Worm (Caenorhabditis elegans): ENCODE measurements around the gene dyf-2.

The dyf-2 gene

DNA sequence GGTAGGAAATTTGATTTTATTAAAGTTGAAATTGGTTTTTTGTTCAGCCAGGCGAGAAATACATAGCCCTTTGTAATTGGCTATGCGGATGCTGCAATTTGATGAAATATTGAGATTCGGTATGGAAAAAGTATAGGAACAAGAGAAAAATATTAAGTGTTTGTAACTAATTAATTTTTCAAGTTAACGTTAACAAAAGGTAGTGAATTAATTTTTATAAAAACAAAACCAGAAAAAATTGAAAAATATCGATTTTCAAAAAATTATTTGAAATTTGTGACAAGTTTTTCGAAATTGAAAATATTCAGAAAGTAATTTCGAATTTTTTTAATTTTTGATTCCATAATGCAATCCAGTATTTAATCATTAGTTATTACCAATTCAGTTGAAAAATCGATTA is 45.3 kb upstream of the dyf-2 start, which contains the start of gene W06F12.2:
Gene W06F12.2 (minus strand): TSS at position 101 of the 400 bp plus-strand sequence.
- TF ChIP-seq ceh-30 (tag; optimal IDR thresholded peaks at IDR 0.05), result no peak
- no peak for TF ChIP-seq ztf-16 (tag; optimal IDR thresholded peaks at IDR 0.05)
- TF ChIP-seq elt-4 (tag; optimal IDR thresholded peaks at IDR 0.05), result no peak
- no peak for TF ChIP-seq npax-4 (tag; optimal IDR thresholded peaks at IDR 0.05)
- TF ChIP-seq mec-3 (tag; optimal IDR thresholded peaks at IDR 0.05; ENCODE audit: borderline replicate concordance), result no peak
- TF ChIP-seq fkh-6 (tag; optimal IDR thresholded peaks at IDR 0.05), result no peak
- no peak for TF ChIP-seq unc-42 (tag; optimal IDR thresholded peaks at IDR 0.05)
- TF ChIP-seq ceh-31 (tag; optimal IDR thresholded peaks at IDR 0.05), result no peak
- TF ChIP-seq fax-1 (tag; optimal IDR thresholded peaks at IDR 0.05), result no peak
- TF ChIP-seq unc-86 (tag; optimal IDR thresholded peaks at IDR 0.05), result no peak
- no peak for TF ChIP-seq odd-2 (tag; optimal IDR thresholded peaks at IDR 0.05)
- TF ChIP-seq unc-3 (GFP tag; conservative IDR thresholded peaks at IDR 0.05), result no peak
- no peak for TF ChIP-seq unc-3 (tag; optimal IDR thresholded peaks at IDR 0.05)
- no peak for TF ChIP-seq sdc-2 (tag; optimal IDR thresholded peaks at IDR 0.05)
- TF ChIP-seq pha-4 (tag; optimal IDR thresholded peaks at IDR 0.05), result no peak
- TF ChIP-seq tbx-2 (tag; optimal IDR thresholded peaks at IDR 0.05), result no peak

DNA sequence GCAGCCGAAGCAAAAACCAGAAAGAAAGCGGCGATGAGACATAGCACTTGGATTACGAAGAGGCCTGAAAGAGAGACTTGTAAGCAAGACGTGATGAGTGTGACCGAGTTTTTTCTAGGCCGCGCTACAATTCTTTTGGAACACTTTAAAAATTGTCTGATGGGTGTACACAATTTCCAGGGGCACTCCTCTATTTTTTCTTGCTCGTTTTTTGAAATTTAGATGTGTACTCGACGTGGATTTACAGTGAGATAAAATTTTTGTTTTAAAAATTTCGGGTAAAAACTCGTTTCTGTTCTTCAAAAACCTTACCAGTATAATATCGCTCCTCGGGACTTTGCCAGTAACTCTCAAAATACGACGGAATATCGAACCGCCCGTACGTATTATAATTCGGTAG is 43.5 kb upstream of the dyf-2 start:
- no peak for TF ChIP-seq nhr-232 (tag; optimal IDR thresholded peaks at IDR 0.05)
- TF ChIP-seq syd-9 (tag; optimal IDR thresholded peaks at IDR 0.05), result no peak
- TF ChIP-seq elt-2 (tag; optimal IDR thresholded peaks at IDR 0.05), result no peak
- no peak for TF ChIP-seq ceh-19 (GFP tag; optimal IDR thresholded peaks at IDR 0.05)
- no peak for TF ChIP-seq ceh-31 (tag; optimal IDR thresholded peaks at IDR 0.05)

DNA sequence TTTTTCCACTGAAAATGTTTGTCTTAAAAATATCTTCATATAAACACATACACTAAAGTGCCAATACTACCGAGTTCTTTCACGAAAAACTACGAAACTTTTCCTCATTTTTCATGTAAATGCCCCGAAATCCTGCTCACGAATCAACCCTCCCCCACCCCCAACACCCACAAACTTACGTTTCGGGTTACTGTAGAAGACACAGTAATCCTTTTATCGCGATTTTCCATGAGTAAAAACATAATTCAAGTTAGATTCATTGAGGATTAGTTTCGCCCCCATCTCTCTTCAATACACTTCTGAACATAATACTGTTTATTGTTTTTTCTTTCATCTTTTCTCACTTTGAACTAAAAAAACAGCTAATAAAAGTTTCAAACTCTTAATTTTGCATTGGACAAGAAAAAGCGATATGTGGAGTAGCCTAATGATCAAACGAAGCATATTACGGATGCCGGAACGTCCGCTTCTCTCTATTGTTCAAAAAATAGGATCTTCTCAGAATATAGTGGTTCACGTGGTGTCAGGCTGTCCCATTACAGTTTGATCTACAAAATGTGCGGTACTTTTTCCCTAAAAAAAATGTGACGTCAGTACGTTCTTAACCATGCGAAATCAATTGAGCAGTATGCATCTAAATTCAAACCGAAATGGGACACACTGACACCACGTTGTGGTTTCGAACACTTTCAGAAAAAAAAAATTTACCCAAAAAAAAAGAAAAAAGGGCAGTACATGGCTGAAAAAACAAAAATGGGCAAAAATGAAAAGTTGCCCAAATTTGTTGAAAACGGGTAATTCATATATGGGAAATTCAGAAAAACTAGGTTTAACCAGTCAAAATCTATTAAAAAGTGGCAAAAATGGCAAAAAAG is 38.0 kb upstream of the dyf-2 start:
- TF ChIP-seq ceh-14 (tag; optimal IDR thresholded peaks at IDR 0.05) (no peak), pha-2 (tag; optimal IDR thresholded peaks at IDR 0.05) (peak; percentile 2)

DNA sequence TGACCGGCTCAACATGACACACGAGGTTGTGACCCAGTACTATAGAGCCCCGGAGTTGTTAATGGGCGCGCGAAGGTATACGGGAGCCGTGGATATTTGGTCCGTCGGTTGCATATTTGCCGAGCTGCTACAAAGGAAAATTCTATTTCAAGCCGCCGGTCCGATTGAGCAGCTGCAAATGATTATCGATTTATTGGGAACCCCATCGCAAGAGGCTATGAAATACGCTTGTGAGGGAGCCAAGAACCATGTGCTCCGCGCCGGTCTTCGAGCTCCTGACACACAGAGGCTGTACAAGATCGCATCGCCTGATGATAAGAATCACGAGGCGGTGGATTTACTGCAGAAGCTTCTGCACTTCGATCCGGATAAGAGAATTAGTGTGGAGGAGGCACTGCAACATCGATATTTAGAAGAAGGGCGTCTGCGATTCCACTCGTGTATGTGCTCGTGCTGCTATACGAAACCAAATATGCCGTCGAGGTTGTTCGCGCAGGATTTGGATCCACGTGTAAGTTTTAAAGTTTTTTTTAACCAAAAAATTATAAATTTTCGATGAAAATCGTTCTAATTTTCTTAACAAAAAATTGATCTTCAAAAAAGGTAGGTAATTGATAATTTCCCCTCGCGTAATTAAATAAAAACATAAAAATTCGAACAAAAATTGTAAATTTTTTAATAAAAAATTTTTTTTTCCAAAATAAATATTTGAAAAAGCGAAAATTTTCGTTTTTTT is 36.3 kb upstream of the dyf-2 start:
- TF ChIP-seq syd-9 (tag; optimal IDR thresholded peaks at IDR 0.05) (no peak), ceh-48 (tag; optimal IDR thresholded peaks at IDR 0.05) (peak; percentile 24), hlh-6 (tag; optimal IDR thresholded peaks at IDR 0.05) (peak; percentile 11), ztf-16 (tag; optimal IDR thresholded peaks at IDR 0.05) (no peak)

DNA sequence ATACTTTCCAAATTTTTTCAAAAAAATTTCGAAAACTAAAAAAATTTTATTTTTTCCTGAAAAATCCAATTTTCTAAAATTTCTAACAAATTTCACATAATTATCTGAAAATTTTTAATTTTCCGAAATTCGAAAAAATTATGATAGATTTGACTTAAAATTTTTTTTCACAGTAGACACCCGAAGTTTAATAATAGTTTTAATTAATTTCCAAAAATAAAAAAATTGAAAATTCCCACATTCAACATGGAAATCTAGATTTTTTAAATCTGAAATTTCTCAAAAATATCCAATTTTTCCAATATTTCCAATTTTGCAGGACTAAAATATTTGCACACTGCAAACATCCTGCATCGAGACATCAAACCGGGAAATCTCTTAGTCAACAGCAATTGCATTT is 35.7 kb upstream of the dyf-2 start:
- TF ChIP-seq ceh-30 (tag; optimal IDR thresholded peaks at IDR 0.05), result no peak
- no peak for TF ChIP-seq ceh-24 (tag; optimal IDR thresholded peaks at IDR 0.05)
- no peak for TF ChIP-seq fkh-6 (tag; optimal IDR thresholded peaks at IDR 0.05)
- TF ChIP-seq hlh-13 (GFP tag; optimal IDR thresholded peaks at IDR 0.05), result no peak
- TF ChIP-seq fax-1 (tag; optimal IDR thresholded peaks at IDR 0.05), result no peak
- TF ChIP-seq hlh-6 (tag; optimal IDR thresholded peaks at IDR 0.05), result no peak
- TF ChIP-seq sox-4 (tag; optimal IDR thresholded peaks at IDR 0.05), result no peak
- TF ChIP-seq hlh-30 (tag; optimal IDR thresholded peaks at IDR 0.05; ENCODE audit: insufficient read depth), result no peak
- no peak for TF ChIP-seq ceh-18 (tag; optimal IDR thresholded peaks at IDR 0.05)
- no peak for TF ChIP-seq tbx-7 (tag; optimal IDR thresholded peaks at IDR 0.05)
- no peak for TF ChIP-seq hlh-8 (tag; optimal IDR thresholded peaks at IDR 0.05)
- no peak for TF ChIP-seq gmeb-2 (tag; optimal IDR thresholded peaks at IDR 0.05)
- TF ChIP-seq K09A11.1 (tag; optimal IDR thresholded peaks at IDR 0.05; ENCODE audit: insufficient read depth), result no peak
- TF ChIP-seq pqm-1 (tag; optimal IDR thresholded peaks at IDR 0.05), result no peak
- no peak for TF ChIP-seq elt-4 (tag; optimal IDR thresholded peaks at IDR 0.05)
- no peak for TF ChIP-seq npax-4 (tag; optimal IDR thresholded peaks at IDR 0.05)
